Fruit fly (Drosophila melanogaster): ENCODE measurements around the gene unc-13-4A.

Gene unc-13-4A

DNA sequence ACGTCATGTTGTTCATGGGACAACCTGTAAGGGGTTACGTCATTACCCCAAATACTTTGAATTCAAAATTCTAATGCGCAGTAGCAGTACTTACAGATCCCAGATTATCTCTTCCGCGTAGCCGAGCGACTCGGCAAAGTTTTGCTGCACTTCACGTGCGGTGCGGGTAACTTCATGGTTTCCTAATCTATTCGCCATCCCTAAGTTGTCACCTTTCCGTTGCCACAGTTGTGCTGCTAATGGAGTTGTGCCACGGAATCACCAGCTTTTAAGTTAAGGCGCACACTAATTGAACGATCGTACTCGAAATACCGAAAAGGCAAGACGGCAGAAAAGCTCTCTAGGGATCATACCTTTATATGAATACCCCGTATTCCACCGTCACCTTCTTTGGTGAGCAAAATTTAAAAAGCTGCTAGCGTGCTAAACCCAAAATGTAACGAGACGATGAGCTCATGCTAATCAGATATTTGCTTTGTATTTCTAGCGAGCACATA lies 47.2 kb upstream of the unc-13-4A start, which contains the start of gene pst (continued):
- TF ChIP-seq az2 (GFP tag; optimal IDR thresholded peaks at IDR 0.05): no peak
- TF ChIP-seq ranshi (GFP tag; IDR thresholded peaks at IDR 0.05): peak; percentile 11; the same call in 1 of the 2 replicates
- TF ChIP-seq CG10267 (tag; optimal IDR thresholded peaks at IDR 0.05): no peak
- TF ChIP-seq pros (GFP tag; optimal IDR thresholded peaks at IDR 0.05): no peak
- TF ChIP-seq Dref (GFP tag; IDR thresholded peaks at IDR 0.05): no peak
- TF ChIP-seq mam (GFP tag; optimal IDR thresholded peaks at IDR 0.05): no peak
- TF ChIP-seq nom (GFP tag; optimal IDR thresholded peaks at IDR 0.05): peak; percentile 43
- TF ChIP-seq Blimp-1 (GFP tag; optimal IDR thresholded peaks at IDR 0.05): no peak
- no peak for TF ChIP-seq Myb (GFP tag; optimal IDR thresholded peaks at IDR 0.05)
- no peak for TF ChIP-seq CG18599 (GFP tag; optimal IDR thresholded peaks at IDR 0.05)
- peak; percentile 46 for TF ChIP-seq B-H2 (GFP tag; optimal IDR thresholded peaks at IDR 0.05)
- TF ChIP-seq Scr (GFP tag; IDR thresholded peaks at IDR 0.05; ENCODE audit: partially characterized antibody): no peak
- peak; percentile 60; the same call in 1 of the 3 replicates for TF ChIP-seq CG11456 (GFP tag; IDR thresholded peaks at IDR 0.05)
- TF ChIP-seq CG3163 (GFP tag; optimal IDR thresholded peaks at IDR 0.05): no peak
- peak; percentile 27 for TF ChIP-seq CG11398 (GFP tag; optimal IDR thresholded peaks at IDR 0.05)
- no peak for TF ChIP-seq sim (GFP tag; IDR thresholded peaks at IDR 0.05)
- no peak for TF ChIP-seq CG6813 (GFP tag; optimal IDR thresholded peaks at IDR 0.05)
- no peak for TF ChIP-seq Chrac-16 (GFP tag; optimal IDR thresholded peaks at IDR 0.05)
- no peak for TF ChIP-seq zfh2 (GFP tag; optimal IDR thresholded peaks at IDR 0.05)
- no peak for TF ChIP-seq esg (GFP tag; conservative IDR thresholded peaks at IDR 0.05)
- TF ChIP-seq Elba2 (GFP tag; optimal IDR thresholded peaks at IDR 0.05): no peak
- TF ChIP-seq slou (GFP tag; optimal IDR thresholded peaks at IDR 0.05): no peak
- TF ChIP-seq CG7963 (GFP tag; IDR thresholded peaks at IDR 0.05; ENCODE audit: partially characterized antibody): no peak
- TF ChIP-seq CG8944 (GFP tag; optimal IDR thresholded peaks at IDR 0.05): no peak
- peak; percentile 67 for TF ChIP-seq CoRest (tag; optimal IDR thresholded peaks at IDR 0.05)
- no peak for TF ChIP-seq Gsc (GFP tag; IDR thresholded peaks at IDR 0.05)
- no peak for TF ChIP-seq Lim3 (GFP tag; IDR thresholded peaks at IDR 0.05)
- TF ChIP-seq CG1529 (GFP tag; optimal IDR thresholded peaks at IDR 0.05): no peak
- no peak for TF ChIP-seq CG9817 (tag; optimal IDR thresholded peaks at IDR 0.05)
- TF ChIP-seq CG10543 (GFP tag; optimal IDR thresholded peaks at IDR 0.05): peak; percentile 59
- TF ChIP-seq rib (GFP tag; IDR thresholded peaks at IDR 0.05): peak; percentile 34
- no peak for TF ChIP-seq CG32767 (GFP tag; IDR thresholded peaks at IDR 0.05)
- TF ChIP-seq run (tag; optimal IDR thresholded peaks at IDR 0.05): no peak
- TF ChIP-seq Adf1 (GFP tag; IDR thresholded peaks at IDR 0.05): peak; percentile 24; the same call in 1 of the 2 replicates
- TF ChIP-seq PHDP (tag; optimal IDR thresholded peaks at IDR 0.05): peak; percentile 40
- TF ChIP-seq CG15696 (tag; optimal IDR thresholded peaks at IDR 0.05): no peak
- no peak for TF ChIP-seq cad (GFP tag; optimal IDR thresholded peaks at IDR 0.05)
- no peak for TF ChIP-seq CG8089 (GFP tag; optimal IDR thresholded peaks at IDR 0.05)
- TF ChIP-seq E2f2 (GFP tag; IDR thresholded peaks at IDR 0.05): peak; percentile 52; the same call in 1 of the 2 replicates
- TF ChIP-seq grau (tag; optimal IDR thresholded peaks at IDR 0.05): no peak
- TF ChIP-seq CG31365 (tag; optimal IDR thresholded peaks at IDR 0.05): no peak
- peak; percentile 41 for TF ChIP-seq NC2β (GFP tag; optimal IDR thresholded peaks at IDR 0.05)
- TF ChIP-seq Taf1 (GFP tag; IDR thresholded peaks at IDR 0.05): no peak
- TF ChIP-seq zen2 (GFP tag; IDR thresholded peaks at IDR 0.05; ENCODE audit: partially characterized antibody): 0 out of 3 replicates have a peak, but pooled peaks have one; percentile 15
- TF ChIP-seq trem (tag; optimal IDR thresholded peaks at IDR 0.05): no peak
- TF ChIP-seq CG3995 (GFP tag; optimal IDR thresholded peaks at IDR 0.05): no peak
- no peak for TF ChIP-seq stc (GFP tag; IDR thresholded peaks at IDR 0.05)
- TF ChIP-seq gfzf (GFP tag; optimal IDR thresholded peaks at IDR 0.05): peak; percentile 70
- TF ChIP-seq amos (GFP tag; IDR thresholded peaks at IDR 0.05; ENCODE audit: partially characterized antibody): peak; percentile 40; the same call in 1 of the 2 replicates
- TF ChIP-seq CG5953 (GFP tag; IDR thresholded peaks at IDR 0.05): no peak; the same call in 1 of the 2 replicates
